Worm (Caenorhabditis elegans): Measurements from ENCODE around the gene fln-1.

fln-1 gene

ce11 chrIV:387283-388048 lies 11.7 kb upstream of the fln-1 start:
- no peak for TF ChIP-seq jun-1 (tag; optimal IDR thresholded peaks at IDR 0.05)
- no peak for TF ChIP-seq fos-1 (tag; optimal IDR thresholded peaks at IDR 0.05)
- no peak for TF ChIP-seq aly-2 (tag; optimal IDR thresholded peaks at IDR 0.05)
- TF ChIP-seq ceh-28 (tag; optimal IDR thresholded peaks at IDR 0.05): no peak
- no peak for TF ChIP-seq nfya-1 (tag; optimal IDR thresholded peaks at IDR 0.05; ENCODE audit: insufficient read depth)
- no peak for TF ChIP-seq elt-3 (tag; optimal IDR thresholded peaks at IDR 0.05)
- no peak for TF ChIP-seq zag-1 (tag; optimal IDR thresholded peaks at IDR 0.05)
- TF ChIP-seq eor-1 (tag; optimal IDR thresholded peaks at IDR 0.05): no peak
- TF ChIP-seq tbx-2 (tag; optimal IDR thresholded peaks at IDR 0.05): no peak
- TF ChIP-seq pqm-1 (tag; optimal IDR thresholded peaks at IDR 0.05): no peak
- TF ChIP-seq ztf-4 (tag; optimal IDR thresholded peaks at IDR 0.05): no peak
- no peak for TF ChIP-seq skn-1 (tag; optimal IDR thresholded peaks at IDR 0.05)
- TF ChIP-seq ceh-9 (tag; optimal IDR thresholded peaks at IDR 0.05): no peak
- no peak for TF ChIP-seq hmg-11 (tag; optimal IDR thresholded peaks at IDR 0.05)
- TF ChIP-seq nhr-11 (tag; optimal IDR thresholded peaks at IDR 0.05): no peak
- no peak for TF ChIP-seq ama-1 (optimal IDR thresholded peaks at IDR 0.05)
- TF ChIP-seq ceh-16 (tag; optimal IDR thresholded peaks at IDR 0.05): no peak
- no peak for TF ChIP-seq unc-39 (tag; optimal IDR thresholded peaks at IDR 0.05)
- TF ChIP-seq lin-39 (tag; optimal IDR thresholded peaks at IDR 0.05): no peak
- no peak for TF ChIP-seq daf-12 (tag; optimal IDR thresholded peaks at IDR 0.05)

- TF ChIP-seq ceh-9 (tag; optimal IDR thresholded peaks at IDR 0.05) (no peak), lin-15B (tag; optimal IDR thresholded peaks at IDR 0.05) (no peak), egl-27 (tag; optimal IDR thresholded peaks at IDR 0.05) (no peak), fkh-2 (tag; optimal IDR thresholded peaks at IDR 0.05) (no peak), mdl-1 (tag; optimal IDR thresholded peaks at IDR 0.05) (no peak), aly-2 (tag; optimal IDR thresholded peaks at IDR 0.05) (no peak), elt-2 (tag; optimal IDR thresholded peaks at IDR 0.05) (no peak), sea-2 (GFP tag; optimal IDR thresholded peaks at IDR 0.05) (no peak), daf-12 (tag; optimal IDR thresholded peaks at IDR 0.05) (no peak)
These were observed 10.8 kb upstream of the fln-1 start, which contains the start of gene T07A9.14 for ce11 chrIV:386576-386975. Gene T07A9.14 (plus strand): TSS chrIV:386699.

ce11 chrIV:385150-385937 lies 9.5 kb upstream of the fln-1 start, which contains the start of gene rps-24:
Gene rps-24 (plus strand): TSS chrIV:385887.
- TF ChIP-seq hmg-11 (tag; optimal IDR thresholded peaks at IDR 0.05): peak; percentile 78
- peak; percentile 78 for TF ChIP-seq jun-1 (tag; optimal IDR thresholded peaks at IDR 0.05)
- peak; percentile 66 for TF ChIP-seq skn-1 (tag; optimal IDR thresholded peaks at IDR 0.05)
- TF ChIP-seq R02D3.7 (tag; optimal IDR thresholded peaks at IDR 0.05): peak; percentile 98
- TF ChIP-seq tbx-2 (tag; optimal IDR thresholded peaks at IDR 0.05): peak; percentile 70
- peak; percentile 90 for TF ChIP-seq nfya-1 (tag; optimal IDR thresholded peaks at IDR 0.05; ENCODE audit: insufficient read depth)
- TF ChIP-seq nhr-43 (tag; optimal IDR thresholded peaks at IDR 0.05; ENCODE audit: poor library complexity, severe bottlenecking): peak; percentile 82
- peak in 1 of 3 experiments; percentile 2 for TF ChIP-seq elt-3 (tag; optimal IDR thresholded peaks at IDR 0.05)
- peak; percentile 58 for TF ChIP-seq nhr-77 (tag; optimal IDR thresholded peaks at IDR 0.05)
- TF ChIP-seq pha-4 (tag; optimal IDR thresholded peaks at IDR 0.05): peak; percentile 94
- peak; percentile 90 for TF ChIP-seq lin-15B (tag; optimal IDR thresholded peaks at IDR 0.05)
- TF ChIP-seq lsy-12 (tag; optimal IDR thresholded peaks at IDR 0.05): peak; percentile 89
- peak; percentile 76 for TF ChIP-seq egl-5 (tag; optimal IDR thresholded peaks at IDR 0.05)
- TF ChIP-seq ceh-82 (tag; optimal IDR thresholded peaks at IDR 0.05): peak; percentile 57
- TF ChIP-seq nhr-23 (tag; optimal IDR thresholded peaks at IDR 0.05): peak; percentile 94
- TF ChIP-seq egl-27 (tag; optimal IDR thresholded peaks at IDR 0.05): peak; percentile 32
- TF ChIP-seq snpc-4 (tag; optimal IDR thresholded peaks at IDR 0.05): peak; percentile 71
- TF ChIP-seq lin-39 (tag; optimal IDR thresholded peaks at IDR 0.05): peak; percentile 93
- peak; percentile 63 for TF ChIP-seq ceh-28 (tag; optimal IDR thresholded peaks at IDR 0.05)
- peak; percentile 68 for TF ChIP-seq elt-2 (tag; optimal IDR thresholded peaks at IDR 0.05)
- TF ChIP-seq pqm-1 (tag; optimal IDR thresholded peaks at IDR 0.05): peak; percentile 29
- TF ChIP-seq nhr-11 (tag; optimal IDR thresholded peaks at IDR 0.05): peak; percentile 33
- peak; percentile 95 for TF ChIP-seq nhr-25 (tag; optimal IDR thresholded peaks at IDR 0.05)
- TF ChIP-seq elt-1 (tag; optimal IDR thresholded peaks at IDR 0.05): peak; percentile 9
- TF ChIP-seq fkh-10 (GFP tag; optimal IDR thresholded peaks at IDR 0.05): peak; percentile 61
- peak; percentile 41 for TF ChIP-seq ceh-16 (tag; optimal IDR thresholded peaks at IDR 0.05)
